4 fruit fly cellular contexts compared by ENCODE assay signal in the genomic region with DNA sequence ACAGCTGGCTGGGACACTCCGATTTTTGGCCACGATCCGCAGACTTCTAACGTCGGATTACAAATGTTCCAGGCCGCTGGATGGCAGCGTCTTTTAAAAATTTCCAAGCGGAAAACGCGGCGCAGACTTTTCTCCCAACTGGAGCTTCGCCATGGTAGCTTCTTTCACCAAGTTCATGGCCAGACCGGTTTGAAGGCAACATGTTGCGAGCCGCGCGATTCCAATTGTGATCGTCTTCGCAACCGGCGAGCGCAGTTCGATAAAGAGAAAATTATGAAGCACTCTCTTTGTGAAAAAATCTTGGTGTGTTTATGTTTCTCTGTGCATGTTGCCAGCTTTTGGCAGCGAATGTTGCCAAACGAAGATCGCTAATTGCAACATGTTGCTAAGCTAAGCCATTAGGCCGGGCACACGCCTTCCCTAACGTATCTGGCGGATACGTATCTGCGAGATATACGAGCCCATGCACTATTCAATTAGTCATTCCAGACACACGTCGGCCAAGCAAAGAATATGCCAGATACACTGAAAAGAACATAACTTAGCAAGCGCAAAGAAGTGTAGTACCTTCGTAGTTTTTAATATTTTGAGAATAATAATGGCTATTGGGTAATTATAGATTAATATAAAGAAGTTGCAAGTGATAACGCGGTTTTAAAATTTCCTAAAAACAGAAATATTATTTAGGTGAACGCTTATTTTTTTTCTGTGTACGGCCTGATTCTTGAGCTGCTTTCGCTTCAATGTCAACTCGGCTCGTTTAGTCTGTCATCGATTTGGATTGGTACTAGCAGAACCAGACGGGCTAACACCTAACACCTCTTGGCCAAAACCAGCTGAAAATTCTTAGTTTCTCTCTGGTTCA.
TF ChIP-seq lines count a peak whose summit lies in the region.

dsx-c73A (minus strand) TSS at position 72 of the 865 bp plus-strand sequence.

- TF ChIP-seq CTCF in whole organism, embryonic (GFP tag; optimal IDR thresholded peaks at IDR 0.05; lab: Kevin White, UChicago): no peak

TF ChIP-seq in whole organism, embryonic, 481 proteins besides CTCF, POLR2A, EP300 and RAD21 (continues in another document):
- no peak for TF ChIP-seq lab (GFP tag; optimal IDR thresholded peaks at IDR 0.05; lab: Kevin White, UChicago)
- TF ChIP-seq lmd (GFP tag; IDR thresholded peaks at IDR 0.05; lab: Robert Waterston, UW): peak; percentile 46; the same call in 1 of the 2 replicates
- TF ChIP-seq CG9437 (GFP tag; optimal IDR thresholded peaks at IDR 0.05; lab: Kevin White, UChicago): peak; percentile 62
- no peak for TF ChIP-seq NfI (GFP tag; optimal IDR thresholded peaks at IDR 0.05; lab: Kevin White, UChicago)
- TF ChIP-seq grau (tag; optimal IDR thresholded peaks at IDR 0.05; lab: Kevin White, UChicago): peak; percentile 48
- TF ChIP-seq D19B (GFP tag; optimal IDR thresholded peaks at IDR 0.05; lab: Kevin White, UChicago): no peak
- TF ChIP-seq CG12219 (GFP tag; optimal IDR thresholded peaks at IDR 0.05; lab: Kevin White, UChicago): no peak
- no peak for TF ChIP-seq inv (GFP tag; IDR thresholded peaks at IDR 0.05; lab: Robert Waterston, UW; ENCODE audit: partially characterized antibody)
- TF ChIP-seq HmgZ (tag; optimal IDR thresholded peaks at IDR 0.05; lab: Kevin White, UChicago): no peak
- TF ChIP-seq HLH3B (GFP tag; IDR thresholded peaks at IDR 0.05; lab: Robert Waterston, UW): peak; percentile 24; the same call in 1 of the 2 replicates
- peak; percentile 50; the same call in 1 of the 2 replicates for TF ChIP-seq CG10959 (GFP tag; IDR thresholded peaks at IDR 0.05; lab: Robert Waterston, UW)
- TF ChIP-seq croc (GFP tag; conservative IDR thresholded peaks at IDR 0.05; lab: Robert Waterston, UW): no peak; the same call in 2 of the 3 replicates
- no peak for TF ChIP-seq Nf-YA (GFP tag; IDR thresholded peaks at IDR 0.05; lab: Robert Waterston, UW)
- peak; percentile 42; the same call in 1 of the 2 replicates for TF ChIP-seq sisA (GFP tag; IDR thresholded peaks at IDR 0.05; lab: Robert Waterston, UW)
- TF ChIP-seq CG9876 (GFP tag; optimal IDR thresholded peaks at IDR 0.05; lab: Kevin White, UChicago): no peak
- TF ChIP-seq CG18262 (tag; optimal IDR thresholded peaks at IDR 0.05; lab: Kevin White, UChicago): peak; percentile 60
- no peak for TF ChIP-seq cato (GFP tag; optimal IDR thresholded peaks at IDR 0.05; lab: Kevin White, UChicago; ENCODE audit: borderline replicate concordance)
- no peak for TF ChIP-seq pfk (GFP tag; optimal IDR thresholded peaks at IDR 0.05; lab: Kevin White, UChicago)

TF ChIP-seq in whole organism, prepupa, 60 proteins besides CTCF, POLR2A, EP300 and RAD21 (continues in another document):
- TF ChIP-seq vri (GFP tag; optimal IDR thresholded peaks at IDR 0.05; lab: Kevin White, UChicago) (no peak), esn (GFP tag; optimal IDR thresholded peaks at IDR 0.05; lab: Kevin White, UChicago) (no peak), CG16779 (tag; optimal IDR thresholded peaks at IDR 0.05; lab: Kevin White, UChicago) (no peak), CG7368 (GFP tag; optimal IDR thresholded peaks at IDR 0.05; lab: Kevin White, UChicago) (no peak), pdm3 (GFP tag; optimal IDR thresholded peaks at IDR 0.05; lab: Kevin White, UChicago) (peak; percentile 8), topi (GFP tag; optimal IDR thresholded peaks at IDR 0.05; lab: Kevin White, UChicago) (no peak), CG6792 (GFP tag; optimal IDR thresholded peaks at IDR 0.05; lab: Kevin White, UChicago) (no peak), OdsH (GFP tag; optimal IDR thresholded peaks at IDR 0.05; lab: Kevin White, UChicago) (peak; percentile 37), acj6 (GFP tag; optimal IDR thresholded peaks at IDR 0.05; lab: Kevin White, UChicago) (peak; percentile 32), CG6854 (GFP tag; optimal IDR thresholded peaks at IDR 0.05; lab: Kevin White, UChicago) (no peak), svp (GFP tag; lab: Kevin White, UChicago) (no peak), CG8632 (GFP tag; optimal IDR thresholded peaks at IDR 0.05; lab: Kevin White, UChicago) (no peak), dac (GFP tag; optimal IDR thresholded peaks at IDR 0.05; lab: Kevin White, UChicago) (no peak), CG8319 (GFP tag; optimal IDR thresholded peaks at IDR 0.05; lab: Kevin White, UChicago) (no peak), spab (GFP tag; optimal IDR thresholded peaks at IDR 0.05; lab: Kevin White, UChicago) (no peak), Sox102F (GFP tag; optimal IDR thresholded peaks at IDR 0.05; lab: Kevin White, UChicago) (no peak), Met (GFP tag; optimal IDR thresholded peaks at IDR 0.05; lab: Kevin White, UChicago) (no peak), CG1621 (tag; optimal IDR thresholded peaks at IDR 0.05; lab: Kevin White, UChicago) (no peak), CG6276 (GFP tag; optimal IDR thresholded peaks at IDR 0.05; lab: Kevin White, UChicago) (peak; percentile 48), CG10669 (GFP tag; optimal IDR thresholded peaks at IDR 0.05; lab: Kevin White, UChicago) (no peak), CG15336 (GFP tag; IDR thresholded peaks at IDR 0.05; lab: Robert Waterston, UW) (peak; percentile 79), Hr38 (GFP tag; optimal IDR thresholded peaks at IDR 0.05; lab: Kevin White, UChicago) (no peak)

TF ChIP-seq in whole organism, pupa, 21 proteins besides CTCF, POLR2A, EP300 and RAD21:
- TF ChIP-seq CG17806 (tag; optimal IDR thresholded peaks at IDR 0.05; lab: Kevin White, UChicago) (peak; percentile 10), Ets98B (GFP tag; IDR thresholded peaks at IDR 0.05; lab: Robert Waterston, UW) (peak; percentile 43; the same call in 1 of the 2 replicates), CG13204 (GFP tag; optimal IDR thresholded peaks at IDR 0.05; lab: Kevin White, UChicago) (no peak), CG4496 (GFP tag; IDR thresholded peaks at IDR 0.05; lab: Robert Waterston, UW) (peak; percentile 50; the same call in 1 of the 3 replicates), D1 (tag; optimal IDR thresholded peaks at IDR 0.05; lab: Kevin White, UChicago) (no peak), EcR (GFP tag; optimal IDR thresholded peaks at IDR 0.05; lab: Kevin White, UChicago) (peak; percentile 30), gl (tag; optimal IDR thresholded peaks at IDR 0.05; lab: Kevin White, UChicago) (no peak), CG14655 (GFP tag; optimal IDR thresholded peaks at IDR 0.05; lab: Kevin White, UChicago) (peak; percentile 84), Pif1A (GFP tag; optimal IDR thresholded peaks at IDR 0.05; lab: Kevin White, UChicago) (peak; percentile 17), rn (GFP tag; IDR thresholded peaks at IDR 0.05; lab: Robert Waterston, UW) (no peak), CG34367 (tag; optimal IDR thresholded peaks at IDR 0.05; lab: Kevin White, UChicago) (no peak), Pif1B (GFP tag; optimal IDR thresholded peaks at IDR 0.05; lab: Kevin White, UChicago) (no peak), CG8301 (tag; optimal IDR thresholded peaks at IDR 0.05; lab: Kevin White, UChicago) (peak; percentile 79)

TF ChIP-seq in whole organism, wandering third instar larva, 38 proteins besides CTCF, POLR2A, EP300 and RAD21:
- TF ChIP-seq dl (GFP tag; optimal IDR thresholded peaks at IDR 0.05; lab: Kevin White, UChicago; ENCODE audit: insufficient read depth in 1 of 2, partially characterized antibody in 2 of 2) (no peak), Sp1 (GFP tag; optimal IDR thresholded peaks at IDR 0.05; lab: Kevin White, UChicago) (no peak), HLH106 (tag; optimal IDR thresholded peaks at IDR 0.05; lab: Kevin White, UChicago) (no peak), CG9705 (GFP tag; optimal IDR thresholded peaks at IDR 0.05; lab: Kevin White, UChicago) (no peak), Hr83 (GFP tag; optimal IDR thresholded peaks at IDR 0.05; lab: Kevin White, UChicago; ENCODE audit: poor library complexity, severe bottlenecking) (no peak), Mio (GFP tag; optimal IDR thresholded peaks at IDR 0.05; lab: Kevin White, UChicago) (no peak), dsf (GFP tag; optimal IDR thresholded peaks at IDR 0.05; lab: Kevin White, UChicago; ENCODE audit: borderline replicate concordance) (no peak), usp (GFP tag; optimal IDR thresholded peaks at IDR 0.05; lab: Kevin White, UChicago) (no peak), fru (GFP tag; optimal IDR thresholded peaks at IDR 0.05; lab: Kevin White, UChicago) (no peak), Dif (GFP tag; optimal IDR thresholded peaks at IDR 0.05; lab: Kevin White, UChicago; ENCODE audit: partially characterized antibody) (peak; percentile 4), Jra (GFP tag; optimal IDR thresholded peaks at IDR 0.05; lab: Kevin White, UChicago) (no peak), sv (GFP tag; optimal IDR thresholded peaks at IDR 0.05; lab: Kevin White, UChicago) (peak; percentile 10), lola (GFP tag; optimal IDR thresholded peaks at IDR 0.05; lab: Kevin White, UChicago) (no peak)

Comparison
In these comparisons a context has a peak if more than half of its experiments do, and no peak if none do; other contexts are left out.
1. Of the 7 proteins assayed by ChIP-seq in both whole organism, embryonic and whole organism, prepupa: peak only in whole organism, embryonic: Blimp-1 and Sox102F; only in whole organism, prepupa: Gug and Lpt; in both: none; in neither: 3.